Worm (Caenorhabditis elegans) whole organism, young adult: Measurements from ENCODE around the gene igdb-3.

Experiments used
- C17E4.6 ChIP-seq: fragments of 200-800 bp; sonication (Bioruptor generic); IDR thresholded peaks from 2 replicates; pipeline ENCODE4 v1.3.6; 2022; ENCODE audit warnings: missing genetic modification reagents, missing genetic modification characterization, missing compliant biosample characterization
- F10E7.11 ChIP-seq: sonication (generic microtip); optimal IDR thresholded peaks from 2 replicates; lab custom pipeline; 2017; ENCODE audit warnings: mild to moderate bottlenecking, missing genetic modification characterization, moderate library complexity, missing compliant biosample characterization
- F22D6.2 ChIP-seq: sonication (generic microtip); optimal IDR thresholded peaks from 2 replicates; lab custom pipeline; 2016; ENCODE audit warnings: mild to moderate bottlenecking, missing genetic modification characterization, missing compliant biosample characterization
- F23B12.7 ChIP-seq: sonication (generic microtip); optimal IDR thresholded peaks from 2 replicates; lab custom pipeline; 2017; ENCODE audit warnings: missing genetic modification characterization, mild to moderate bottlenecking, missing compliant biosample characterization, antibody characterized with exemption, moderate library complexity; ENCODE audit not compliant: insufficient read depth
- F39B2.1 ChIP-seq: fragments of 200-800 bp; sonication (Bioruptor generic); IDR thresholded peaks from 2 replicates; pipeline ENCODE4 v1.3.6; 2022; ENCODE audit warnings: missing genetic modification reagents, missing genetic modification characterization, missing compliant biosample characterization
- F55B11.4 ChIP-seq: sonication (generic microtip); optimal IDR thresholded peaks from 2 replicates; lab custom pipeline; 2016; ENCODE audit warnings: missing compliant biosample characterization, missing genetic modification characterization, borderline replicate concordance; ENCODE audit not compliant: insufficient read depth
- F57A8.1 ChIP-seq: fragments of 200-800 bp; sonication (Bioruptor generic); optimal IDR thresholded peaks from 2 replicates; lab custom pipeline; 2018; ENCODE audit warnings: mild to moderate bottlenecking, missing genetic modification characterization, moderate library complexity, missing compliant biosample characterization
- F57C9.4 ChIP-seq: sonication (generic microtip); optimal IDR thresholded peaks from 2 replicates; lab custom pipeline; 2017; ENCODE audit warnings: mild to moderate bottlenecking, missing genetic modification characterization, missing compliant biosample characterization
- Y79H2A.3 ChIP-seq: fragments of 200-800 bp; sonication (Bioruptor generic); conservative IDR thresholded peaks from 2 replicates; pipeline ENCODE4 v1.3.6; 2022; ENCODE audit warnings: missing genetic modification reagents, missing genetic modification characterization, missing compliant biosample characterization
- attf-3 ChIP-seq: fragments of 200-800 bp; sonication (Bioruptor generic); conservative IDR thresholded peaks from 2 replicates; pipeline ENCODE4 v1.3.6; 2022; ENCODE audit warnings: missing genetic modification reagents, missing genetic modification characterization, missing compliant biosample characterization
- attf-6 ChIP-seq: fragments of 200-800 bp; sonication (Bioruptor generic); IDR thresholded peaks from 2 replicates; pipeline ENCODE4 v1.3.6; 2022; ENCODE audit warnings: missing genetic modification reagents, missing genetic modification characterization, missing compliant biosample characterization
- bed-1 ChIP-seq: fragments of 200-800 bp; sonication (Bioruptor generic); IDR thresholded peaks from 2 replicates; pipeline ENCODE4 v1.3.6; 2022; ENCODE audit warnings: missing genetic modification reagents, missing genetic modification characterization, missing compliant biosample characterization
- bed-2 ChIP-seq: fragments of 200-800 bp; sonication (Bioruptor generic); IDR thresholded peaks from 2 replicates; pipeline ENCODE4 v1.3.6; 2022; ENCODE audit warnings: missing genetic modification reagents, missing genetic modification characterization, missing compliant biosample characterization
- ceh-27 ChIP-seq: fragments of 200-800 bp; sonication (Bioruptor generic); optimal IDR thresholded peaks from 2 replicates; lab custom pipeline; 2018; ENCODE audit warnings: mild to moderate bottlenecking, missing genetic modification characterization, moderate library complexity, missing compliant biosample characterization
- ceh-79 ChIP-seq: sonication (generic microtip); optimal IDR thresholded peaks from 2 replicates; lab custom pipeline; 2017; ENCODE audit warnings: mild to moderate bottlenecking, missing genetic modification characterization, missing compliant biosample characterization
- chd-7 ChIP-seq: sonication (generic microtip); optimal IDR thresholded peaks from 2 replicates; lab custom pipeline; 2016; ENCODE audit warnings: mild to moderate bottlenecking, missing genetic modification characterization, moderate library complexity, missing compliant biosample characterization
- egl-18 ChIP-seq: fragments of 200-800 bp; sonication (Bioruptor generic); IDR thresholded peaks from 2 replicates; pipeline ENCODE4 v1.3.6; 2022; ENCODE audit warnings: missing genetic modification reagents, missing genetic modification characterization, missing compliant biosample characterization
- ets-4 ChIP-seq: fragments of 200-800 bp; sonication (Bioruptor generic); optimal IDR thresholded peaks from 2 replicates; lab custom pipeline; 2018; ENCODE audit warnings: mild to moderate bottlenecking, missing genetic modification characterization, missing compliant biosample characterization
- lin-26 ChIP-seq: fragments of 200-800 bp; sonication (Bioruptor generic); IDR thresholded peaks from 2 replicates; pipeline ENCODE4 v1.3.6; 2022; ENCODE audit warnings: missing genetic modification reagents, missing genetic modification characterization, missing compliant biosample characterization
- lin-35 ChIP-seq, 3 experiments: fragments of 150-350 bp in 2 of 3; sonication (generic microtip) in 1 of 3; optimal IDR thresholded peaks; 2 replicates each; lab custom pipeline; 2014 to 2018; ENCODE audit warnings: missing biosample characterization in 3 of 3, missing genetic modification characterization in 3 of 3, missing genetic modification reagents in 3 of 3
- nfya-2 ChIP-seq: fragments of 200-800 bp; sonication (Bioruptor generic); IDR thresholded peaks from 2 replicates; pipeline ENCODE4 v1.3.6; 2022; ENCODE audit warnings: missing genetic modification reagents, missing genetic modification characterization, missing compliant biosample characterization
- nhr-27 ChIP-seq: fragments of 200-800 bp; sonication (Bioruptor generic); optimal IDR thresholded peaks from 2 replicates; lab custom pipeline; 2018; ENCODE audit warnings: mild to moderate bottlenecking, missing genetic modification characterization, moderate library complexity, missing compliant biosample characterization
- rpc-1 ChIP-seq, 2 experiments: fragments of 150-350 bp in 1 of 2; sonication (generic microtip) in 1 of 2; optimal IDR thresholded peaks; 2 replicates each; lab custom pipeline; 2014 to 2018; ENCODE audit warnings: missing biosample characterization in 1 of 2, missing genetic modification characterization in 1 of 2, missing genetic modification reagents in 1 of 2, missing genotype in 1 of 2
- tbx-9 ChIP-seq: sonication (generic microtip); optimal IDR thresholded peaks from 2 replicates; lab custom pipeline; 2016; ENCODE audit warnings: borderline replicate concordance, missing genetic modification characterization, inconsistent platforms, missing compliant biosample characterization
- tlf-1 ChIP-seq: fragments of 200-800 bp; sonication (Bioruptor generic); optimal IDR thresholded peaks from 2 replicates; lab custom pipeline; 2018; ENCODE audit warnings: mild to moderate bottlenecking, missing genetic modification characterization, missing compliant biosample characterization
- unc-130 ChIP-seq: sonication (generic microtip); optimal IDR thresholded peaks from 2 replicates; lab custom pipeline; 2016; ENCODE audit warnings: missing genetic modification reagents, missing genetic modification characterization, missing compliant biosample characterization
- unc-62 ChIP-seq: fragments of 150-350 bp; optimal IDR thresholded peaks from 2 replicates; lab custom pipeline; 2014; ENCODE audit warnings: missing biosample characterization, missing genetic modification reagents, missing genetic modification characterization
- zfh-2 ChIP-seq: fragments of 200-800 bp; sonication (Bioruptor generic); conservative IDR thresholded peaks from 2 replicates; pipeline ENCODE4 v1.3.6; 2022; ENCODE audit warnings: missing genetic modification reagents, missing genetic modification characterization, missing compliant biosample characterization
- ztf-25 ChIP-seq: fragments of 200-800 bp; sonication (Bioruptor generic); IDR thresholded peaks from 2 replicates; pipeline ENCODE4 v1.3.6; 2022; ENCODE audit warnings: missing genetic modification reagents, missing genetic modification characterization, missing compliant biosample characterization
- ztf-3 ChIP-seq: fragments of 200-800 bp; sonication (Bioruptor generic); optimal IDR thresholded peaks from 2 replicates; lab custom pipeline; 2018; ENCODE audit warnings: mild to moderate bottlenecking, missing genetic modification characterization, missing compliant biosample characterization

The igdb-3 gene

DNA sequence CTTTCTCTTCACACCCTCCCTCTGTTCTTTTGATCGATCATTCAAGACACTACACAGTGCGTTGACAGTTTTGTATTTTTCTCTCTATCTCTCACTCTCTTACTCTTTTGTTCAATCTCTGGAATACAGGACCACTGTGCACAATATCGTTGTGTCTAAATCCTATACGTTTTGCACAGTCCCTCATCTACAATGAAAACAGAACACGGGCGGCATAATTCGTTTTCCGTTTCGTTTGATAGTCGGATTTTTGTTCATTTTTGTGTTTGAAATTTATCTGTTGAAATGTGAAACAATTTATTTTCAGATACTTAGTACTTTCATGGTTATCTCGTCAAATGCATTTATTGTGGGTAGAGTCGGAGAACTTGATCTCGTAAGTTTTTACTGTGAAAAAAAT, 43.8 kb upstream of the igdb-3 start, which contains the start of gene C03B1.7:
TSS of gene C03B1.7 (plus strand) at position 301 of the 400 bp plus-strand sequence.
- no peak for TF ChIP-seq nhr-27 (tag; lab: Kevin White, UChicago)
- no peak for TF ChIP-seq F57C9.4 (tag; lab: Kevin White, UChicago)
- TF ChIP-seq lin-26 (GFP tag; lab: Robert Waterston, UW), result no peak
- TF ChIP-seq egl-18 (GFP tag; lab: Robert Waterston, UW), result no peak
- no peak for TF ChIP-seq attf-6 (GFP tag; lab: Robert Waterston, UW)
- TF ChIP-seq ceh-27, result no peak
- no peak for TF ChIP-seq C17E4.6 (GFP tag; lab: Robert Waterston, UW)
- TF ChIP-seq F10E7.11, result no peak

DNA sequence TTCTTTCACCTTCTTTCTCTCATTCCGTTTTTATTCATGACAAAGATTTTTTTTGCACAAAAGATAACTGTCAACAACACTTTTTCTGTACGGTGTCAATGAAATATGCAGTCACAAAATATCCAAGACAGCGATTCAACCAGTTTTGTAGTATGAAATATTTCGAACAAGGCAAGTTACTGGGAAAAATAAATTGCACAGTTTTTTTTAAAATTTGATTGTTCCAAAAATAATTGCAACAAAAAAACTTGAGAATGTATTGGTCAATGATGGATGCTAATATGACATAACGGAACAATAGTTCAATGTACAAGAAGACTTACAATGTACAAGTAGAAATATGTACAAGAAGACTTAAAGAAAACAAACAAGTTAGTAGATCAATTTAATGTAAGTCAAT, 39.5 kb upstream of the igdb-3 start:
- TF ChIP-seq zfh-2 (GFP tag; lab: Robert Waterston, UW) (no peak), F39B2.1 (GFP tag; lab: Robert Waterston, UW) (no peak), nfya-2 (GFP tag; lab: Robert Waterston, UW) (no peak), Y79H2A.3 (GFP tag; lab: Robert Waterston, UW) (no peak), F23B12.7 (tag; lab: Kevin White, UChicago) (no peak), rpc-1 (optimal IDR thresholded peaks at IDR 0.05; lab: Kevin White, UChicago) (no peak), rpc-1 (tag; optimal IDR thresholded peaks at IDR 0.05; lab: Kevin White, UChicago) (no peak), attf-3 (no peak), F57A8.1 (GFP tag; lab: Kevin White, UChicago) (no peak), ceh-79 (tag; lab: Kevin White, UChicago) (no peak)

DNA sequence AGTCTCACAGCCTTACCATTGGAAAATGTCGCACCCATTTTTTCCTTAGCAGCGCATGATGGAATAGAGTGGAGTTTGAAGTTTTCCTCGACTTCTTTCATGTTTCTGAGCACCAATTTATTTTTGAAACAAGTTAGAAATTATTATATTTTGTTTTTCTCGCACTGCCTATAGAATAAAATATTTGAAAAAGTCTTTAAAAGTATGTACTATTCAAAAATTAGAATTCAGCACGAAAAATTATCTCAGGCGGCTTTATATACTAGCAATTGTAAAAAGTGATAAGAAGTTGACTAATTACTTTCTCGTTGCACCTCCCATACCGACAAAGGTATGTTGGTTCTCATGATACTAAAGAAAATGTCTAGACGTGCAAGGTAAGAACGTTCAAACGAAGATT, 38.3 kb upstream of the igdb-3 start, which contains the start of gene C03B1.9:
TSS of gene C03B1.9 (minus strand) at position 101 of the 400 bp plus-strand sequence.
- no peak for TF ChIP-seq ztf-25 (GFP tag; lab: Robert Waterston, UW)
- TF ChIP-seq chd-7, result no peak
- TF ChIP-seq ceh-27, result no peak
- TF ChIP-seq ets-4, result no peak

DNA sequence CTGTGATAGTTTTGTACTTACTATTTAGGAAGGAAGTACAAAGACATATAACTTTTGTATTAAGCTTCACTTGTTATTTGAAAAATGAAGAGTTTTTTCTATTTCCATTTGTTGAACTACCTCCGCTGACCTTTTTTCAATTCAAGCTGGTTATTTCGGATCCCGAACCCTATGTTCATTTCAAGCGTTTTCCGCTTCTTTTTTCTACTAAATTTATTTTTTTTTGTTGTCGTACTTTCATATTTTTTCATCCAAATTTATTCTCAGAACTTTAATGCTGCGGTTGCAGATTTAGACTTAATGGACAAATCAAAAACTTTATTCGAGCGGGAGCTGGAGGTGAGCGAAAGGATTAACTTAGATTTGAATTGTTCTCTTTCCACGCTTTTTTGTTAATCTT, 35.3 kb upstream of the igdb-3 start, which contains the start of gene C03B1.6:
TSS of gene C03B1.6 (plus strand) at position 301 of the 400 bp plus-strand sequence.
- TF ChIP-seq tbx-9 (tag; lab: Kevin White, UChicago) (no peak), F57C9.4 (tag; lab: Kevin White, UChicago) (no peak), lin-35 (GFP tag; optimal IDR thresholded peaks at IDR 0.05; lab: Kevin White, UChicago) (no peak), F22D6.2 (tag; lab: Kevin White, UChicago) (no peak), unc-62 (GFP tag; lab: Kevin White, UChicago) (no peak), ztf-3 (GFP tag; lab: Kevin White, UChicago) (no peak)

DNA sequence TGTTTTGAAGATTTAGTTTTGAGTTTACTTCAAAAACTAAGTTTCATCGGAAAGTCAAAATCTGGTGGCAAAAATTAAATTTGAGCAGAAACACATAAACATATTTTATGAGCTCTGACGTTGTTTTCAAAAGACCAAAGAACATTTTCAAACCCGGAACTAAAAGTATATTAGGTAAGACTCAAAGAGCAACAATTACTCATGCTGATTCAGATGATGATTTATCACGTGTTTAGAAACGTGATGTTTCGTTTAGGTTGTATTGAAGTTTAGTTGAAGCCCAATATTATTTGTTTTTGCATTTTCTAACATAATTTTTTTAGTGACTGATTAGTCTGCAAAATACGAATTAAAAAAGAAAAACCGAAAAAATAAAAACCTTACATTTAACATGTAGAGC, 31.5 kb upstream of the igdb-3 start:
- TF ChIP-seq nhr-27 (tag; lab: Kevin White, UChicago) (no peak), bed-2 (no peak), F55B11.4 (tag; lab: Kevin White, UChicago) (no peak), tlf-1 (GFP tag; lab: Kevin White, UChicago) (no peak), bed-1 (GFP tag; lab: Robert Waterston, UW) (no peak), unc-130 (GFP tag; lab: Kevin White, UChicago) (no peak)
- TF ChIP-seq, all 124 proteins: peak for 0
